Worm (Caenorhabditis elegans) whole organism, L2 larva: ENCODE data around the gene oac-8.

Experiments
- R02D3.7 ChIP-seq: fragments of 150-350 bp; optimal IDR thresholded peaks from 2 replicates; lab custom pipeline; 2014; ENCODE audit warnings: missing biosample characterization, missing genetic modification characterization
- aly-2 ChIP-seq: fragments of 150-350 bp; optimal IDR thresholded peaks from 2 replicates; lab custom pipeline; 2014; ENCODE audit warnings: missing biosample characterization, missing genetic modification characterization
- blmp-1 ChIP-seq: sonication (generic microtip); optimal IDR thresholded peaks from 2 replicates; lab custom pipeline; 2017; ENCODE audit warnings: missing genetic modification characterization, mild to moderate bottlenecking, missing compliant biosample characterization, antibody characterized with exemption, moderate library complexity; ENCODE audit not compliant: insufficient read depth
- fos-1 ChIP-seq: fragments of 150-350 bp; optimal IDR thresholded peaks from 2 replicates; lab custom pipeline; 2014; ENCODE audit warnings: missing biosample characterization, missing genetic modification characterization
- lin-11 ChIP-seq: fragments of 150-350 bp; sonication (generic microtip); optimal IDR thresholded peaks from 2 replicates; lab custom pipeline; 2014; ENCODE audit warnings: missing biosample characterization, missing genetic modification characterization, inconsistent platforms, mixed read lengths
- nhr-11 ChIP-seq: fragments of 150-350 bp; optimal IDR thresholded peaks from 2 replicates; lab custom pipeline; 2014; ENCODE audit warnings: missing biosample characterization, missing genetic modification characterization
- nhr-12 ChIP-seq: fragments of 150-350 bp; optimal IDR thresholded peaks from 2 replicates; lab custom pipeline; 2014; ENCODE audit warnings: missing biosample characterization, missing genetic modification characterization
- nhr-237 ChIP-seq: fragments of 150-350 bp; optimal IDR thresholded peaks from 2 replicates; lab custom pipeline; 2014; ENCODE audit warnings: missing biosample characterization, missing genetic modification characterization
- skn-1 ChIP-seq: sonication (generic microtip); optimal IDR thresholded peaks from 2 replicates; lab custom pipeline; 2017; ENCODE audit warnings: missing biosample characterization, missing genetic modification characterization
- unc-62 ChIP-seq: fragments of 150-350 bp; optimal IDR thresholded peaks from 2 replicates; lab custom pipeline; 2014; ENCODE audit warnings: missing biosample characterization, missing genetic modification reagents, missing genetic modification characterization
- zag-1 ChIP-seq: fragments of 150-350 bp; optimal IDR thresholded peaks from 2 replicates; lab custom pipeline; 2014; ENCODE audit warnings: missing biosample characterization, missing genetic modification characterization
- ztf-1 ChIP-seq: fragments of 200-800 bp; sonication (Bioruptor generic); conservative IDR thresholded peaks from 2 replicates; pipeline ENCODE4 v1.3.6; 2022; ENCODE audit warnings: missing genetic modification characterization, missing compliant biosample characterization

DNA sequence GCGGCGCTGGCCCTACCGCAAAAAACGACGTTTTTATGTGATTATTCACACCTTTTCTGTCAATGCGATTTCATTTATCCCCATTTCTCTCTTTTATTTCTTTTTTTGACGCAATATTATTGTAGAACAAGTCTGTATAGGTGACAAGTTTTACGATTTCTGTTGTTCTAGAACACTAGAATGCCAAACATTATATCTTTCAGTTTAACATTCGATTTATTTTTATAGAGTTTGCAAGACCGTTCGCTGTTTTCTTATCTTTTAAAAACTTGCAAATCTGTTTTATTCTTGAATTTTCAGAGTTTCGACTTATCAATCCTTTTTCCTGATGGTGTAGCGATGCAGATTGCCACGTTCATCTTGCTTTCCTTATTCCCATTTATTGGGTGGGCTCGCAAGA is 8.3 kb upstream of the oac-8 start, which contains the start of gene efn-2:
- TF ChIP-seq blmp-1 (tag; lab: Kevin White, UChicago) (no peak), fos-1 (no peak), lin-11 (no peak), nhr-12 (tag; lab: Kevin White, UChicago) (no peak), R02D3.7 (tag; lab: Kevin White, UChicago) (no peak), aly-2 (tag; lab: Kevin White, UChicago) (no peak), nhr-11 (tag; lab: Kevin White, UChicago) (no peak), zag-1 (tag; lab: Kevin White, UChicago) (no peak), skn-1 (tag; lab: Kevin White, UChicago) (no peak), ztf-1 (GFP tag; lab: Robert Waterston, UW) (no peak), nhr-237 (tag; lab: Kevin White, UChicago) (no peak), unc-62 (no peak)
